Worm (Caenorhabditis elegans) whole organism, L1 larva: Measurements from ENCODE around the gene idh-2.

Experiments
- ces-1 ChIP-seq: fragments of 150-350 bp; optimal IDR thresholded peaks from 2 replicates; lab custom pipeline; 2014; ENCODE audit warnings: missing biosample characterization, missing genetic modification reagents, missing genetic modification characterization
- fos-1 ChIP-seq: fragments of 150-350 bp; optimal IDR thresholded peaks from 2 replicates; lab custom pipeline; 2014; ENCODE audit warnings: missing biosample characterization, missing genetic modification characterization
- grh-1 ChIP-seq: fragments of 200-800 bp; sonication (Bioruptor generic); IDR thresholded peaks from 2 replicates; pipeline ENCODE4 v1.3.6; 2022; ENCODE audit warnings: missing genetic modification reagents, missing genetic modification characterization, missing compliant biosample characterization
- nhr-28 ChIP-seq: fragments of 150-350 bp; optimal IDR thresholded peaks from 2 replicates; lab custom pipeline; 2014; ENCODE audit warnings: missing biosample characterization, missing genetic modification characterization
- nhr-76 ChIP-seq: sonication (generic microtip); optimal IDR thresholded peaks from 2 replicates; lab custom pipeline; 2017; ENCODE audit warnings: missing biosample characterization, missing genetic modification characterization

ce11 chrX:11226595-11226994, 10.8 kb downstream of the idh-2 start, which contains the start of gene C34F6.12:
- TF ChIP-seq fos-1 (tag; lab: Kevin White, UChicago) (no peak), grh-1 (GFP tag; lab: Robert Waterston, UW) (no peak), nhr-76 (no peak), ces-1 (GFP tag; lab: Kevin White, UChicago) (no peak), nhr-28 (tag; lab: Kevin White, UChicago) (no peak)
